Fruit fly (Drosophila melanogaster): ENCODE data around the gene Ddc.

The Ddc gene

dm6 chr2L:19111137-19111536 is 9.0 kb downstream of the Ddc start:
- TF ChIP-seq CG8478 (optimal IDR thresholded peaks at IDR 0.05) = no peak
- TF ChIP-seq CTCF (optimal IDR thresholded peaks at IDR 0.05) = no peak

dm6 chr2L:19109625-19110204 is 10.4 kb downstream of the Ddc start, which contains the start of gene amd:
TSS of gene amd (plus strand) at chr2L:19110154.
- TF ChIP-seq CTCF (optimal IDR thresholded peaks at IDR 0.05) (no peak), CG8478 (optimal IDR thresholded peaks at IDR 0.05) (no peak)

dm6 chr2L:19108377-19108876 is 11.7 kb downstream of the Ddc start, which contains the start of gene Lim3:
TSS of gene Lim3 (minus strand) at chr2L:19108427.
- TF ChIP-seq CG8478 (optimal IDR thresholded peaks at IDR 0.05) (no peak), CTCF (optimal IDR thresholded peaks at IDR 0.05) (no peak)

dm6 chr2L:19106235-19106634 is 13.9 kb downstream of the Ddc start:
- no peak for TF ChIP-seq CTCF (optimal IDR thresholded peaks at IDR 0.05)
- no peak for TF ChIP-seq CG8478 (optimal IDR thresholded peaks at IDR 0.05)

dm6 chr2L:19104383-19104782 is 15.7 kb downstream of the Ddc start:
- no peak for TF ChIP-seq CTCF (optimal IDR thresholded peaks at IDR 0.05)
- no peak for TF ChIP-seq CG8478 (optimal IDR thresholded peaks at IDR 0.05)

- TF ChIP-seq CTCF (optimal IDR thresholded peaks at IDR 0.05) (no peak), CG8478 (optimal IDR thresholded peaks at IDR 0.05) (no peak)
Observed at dm6 chr2L:19103176-19103921, 16.8 kb downstream of the Ddc start.

dm6 chr2L:19101744-19102143 is 18.4 kb downstream of the Ddc start, which contains the start of the genes CG17344 and CG43731:
TSS of gene CG17344 (plus strand) at chr2L:19102044.
TSS of gene CG43731 (plus strand) at chr2L:19102044.
- TF ChIP-seq CTCF (optimal IDR thresholded peaks at IDR 0.05) = no peak
- TF ChIP-seq CG8478 (optimal IDR thresholded peaks at IDR 0.05) = no peak

dm6 chr2L:19098668-19099067 is 21.4 kb downstream of the Ddc start:
- TF ChIP-seq CG8478 (optimal IDR thresholded peaks at IDR 0.05) = no peak
- TF ChIP-seq CTCF (optimal IDR thresholded peaks at IDR 0.05) = no peak

dm6 chr2L:19097374-19097773 is 22.7 kb downstream of the Ddc start:
- TF ChIP-seq CG8478 (optimal IDR thresholded peaks at IDR 0.05) (no peak), CTCF (optimal IDR thresholded peaks at IDR 0.05) (no peak)

- TF ChIP-seq CG8478 (optimal IDR thresholded peaks at IDR 0.05) = no peak
- no peak for TF ChIP-seq CTCF (optimal IDR thresholded peaks at IDR 0.05)
Observed at dm6 chr2L:19096361-19096760, 23.7 kb downstream of the Ddc start.

- TF ChIP-seq CTCF (optimal IDR thresholded peaks at IDR 0.05) (no peak), CG8478 (optimal IDR thresholded peaks at IDR 0.05) (no peak)
Observed at dm6 chr2L:19093868-19094267, 26.2 kb downstream of the Ddc start.

- no peak for TF ChIP-seq CG8478 (optimal IDR thresholded peaks at IDR 0.05)
- TF ChIP-seq CTCF (optimal IDR thresholded peaks at IDR 0.05) = no peak
Observed at dm6 chr2L:19089385-19089784, 30.7 kb downstream of the Ddc start.

dm6 chr2L:19088895-19089294 is 31.2 kb downstream of the Ddc start:
- TF ChIP-seq CG8478 (optimal IDR thresholded peaks at IDR 0.05) (no peak), CTCF (optimal IDR thresholded peaks at IDR 0.05) (no peak)

- TF ChIP-seq CG8478 (optimal IDR thresholded peaks at IDR 0.05) (no peak), CTCF (optimal IDR thresholded peaks at IDR 0.05) (no peak)
Observed at dm6 chr2L:19083320-19083764, 36.8 kb downstream of the Ddc start.

dm6 chr2L:19079742-19080141 is 40.4 kb downstream of the Ddc start:
- TF ChIP-seq CG8478 (optimal IDR thresholded peaks at IDR 0.05) (no peak), CTCF (optimal IDR thresholded peaks at IDR 0.05) (no peak)

- TF ChIP-seq CTCF (optimal IDR thresholded peaks at IDR 0.05) (no peak), CG8478 (optimal IDR thresholded peaks at IDR 0.05) (no peak)
Observed at dm6 chr2L:19078928-19079327, 41.2 kb downstream of the Ddc start, which contains the start of gene CG10700. TSS of gene CG10700 (minus strand) at chr2L:19079028.
